Fruit fly (Drosophila melanogaster): ENCODE measurements around the gene CG14443.

CG14443 gene

DNA sequence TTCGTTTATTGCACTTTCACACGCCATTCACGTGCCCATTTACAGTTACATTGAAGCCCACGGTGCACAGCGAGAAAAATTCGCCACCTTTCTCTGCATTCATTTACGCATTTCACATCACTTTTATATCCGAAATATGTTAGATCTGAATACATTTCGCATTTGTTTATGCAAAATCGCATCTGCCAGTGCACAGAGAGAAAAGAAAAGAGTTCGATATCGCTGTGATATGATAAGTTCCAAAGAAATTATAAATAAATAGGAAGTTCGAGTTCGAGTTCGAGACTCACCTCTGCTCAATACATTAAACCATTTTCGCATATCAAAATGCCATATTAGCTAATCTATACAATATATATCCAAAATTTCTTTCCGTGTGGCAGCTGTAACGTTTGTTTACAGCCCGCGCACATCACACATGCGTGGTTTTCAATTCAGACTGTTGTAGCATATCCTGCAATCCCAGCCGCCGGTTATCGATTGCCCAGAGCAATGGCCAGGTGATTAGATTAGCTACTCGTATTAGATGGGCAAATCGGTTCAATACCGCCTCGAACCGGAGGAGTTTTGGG, 22.4 kb downstream of the CG14443 start (continued):
- TF ChIP-seq CG1603 (tag; optimal IDR thresholded peaks at IDR 0.05) (peak; percentile 76), ranshi (GFP tag; IDR thresholded peaks at IDR 0.05) (peak; percentile 65), CG10209 (GFP tag; optimal IDR thresholded peaks at IDR 0.05) (peak; percentile 85), ssp (GFP tag; IDR thresholded peaks at IDR 0.05) (peak; percentile 64), Bteb2 (GFP tag; optimal IDR thresholded peaks at IDR 0.05) (peak; percentile 78), gem (tag; optimal IDR thresholded peaks at IDR 0.05) (peak; percentile 89), vfl (GFP tag; optimal IDR thresholded peaks at IDR 0.05) (peak; percentile 72), CG6854 (GFP tag; optimal IDR thresholded peaks at IDR 0.05) (peak; percentile 81), lmd (GFP tag; IDR thresholded peaks at IDR 0.05) (peak; percentile 87), phol (tag; optimal IDR thresholded peaks at IDR 0.05) (peak; percentile 86), NC2β (GFP tag; optimal IDR thresholded peaks at IDR 0.05) (peak; percentile 40), CG10366 (GFP tag; IDR thresholded peaks at IDR 0.05) (peak; percentile 78), pum (GFP tag; optimal IDR thresholded peaks at IDR 0.05) (peak; percentile 72), CG2712 (tag; optimal IDR thresholded peaks at IDR 0.05) (peak; percentile 83), Side (GFP tag; optimal IDR thresholded peaks at IDR 0.05) (peak; percentile 73), Nf-YA (GFP tag; IDR thresholded peaks at IDR 0.05) (0 out of 2 replicates have a peak, but pooled peaks have one; percentile 47), CG15601 (tag; optimal IDR thresholded peaks at IDR 0.05) (peak; percentile 49), CG18011 (GFP tag; optimal IDR thresholded peaks at IDR 0.05) (peak; percentile 58), fd96Cb (tag; optimal IDR thresholded peaks at IDR 0.05) (peak; percentile 84), Asciz (GFP tag; optimal IDR thresholded peaks at IDR 0.05) (peak; percentile 71), CG2875 (GFP tag; optimal IDR thresholded peaks at IDR 0.05) (peak; percentile 64), Trl (optimal IDR thresholded peaks at IDR 0.05) (no peak), Trl (GFP tag; optimal IDR thresholded peaks at IDR 0.05) (peak; percentile 81), esg (GFP tag; conservative IDR thresholded peaks at IDR 0.05) (peak; percentile 85), emc (GFP tag; optimal IDR thresholded peaks at IDR 0.05) (peak; percentile 59), Atf3 (GFP tag; optimal IDR thresholded peaks at IDR 0.05) (peak; percentile 60), CG30431 (GFP tag; optimal IDR thresholded peaks at IDR 0.05) (peak; percentile 76), Usf (GFP tag; optimal IDR thresholded peaks at IDR 0.05) (peak; percentile 53), ewg (GFP tag; optimal IDR thresholded peaks at IDR 0.05) (peak; percentile 82), E2f1 (GFP tag; IDR thresholded peaks at IDR 0.05) (peak; percentile 78), CG6813 (GFP tag; optimal IDR thresholded peaks at IDR 0.05) (peak; percentile 78), ttk (GFP tag; IDR thresholded peaks at IDR 0.05) (peak; percentile 78), CG13894 (tag; optimal IDR thresholded peaks at IDR 0.05) (peak; percentile 49), Ada2b (GFP tag; IDR thresholded peaks at IDR 0.05) (peak; percentile 79), CG7928 (GFP tag; optimal IDR thresholded peaks at IDR 0.05) (peak; percentile 62), CG13624 (GFP tag; optimal IDR thresholded peaks at IDR 0.05) (peak; percentile 88), gsb (GFP tag; IDR thresholded peaks at IDR 0.05) (peak; percentile 45; the same call in 1 of the 2 replicates), NfI (GFP tag; optimal IDR thresholded peaks at IDR 0.05) (peak; percentile 87), Eip74EF (GFP tag; optimal IDR thresholded peaks at IDR 0.05) (peak in 1 of 2 experiments; percentile 86), D19A (tag; optimal IDR thresholded peaks at IDR 0.05) (peak; percentile 80), Ssrp (tag; optimal IDR thresholded peaks at IDR 0.05) (peak; percentile 74), Hand (GFP tag; optimal IDR thresholded peaks at IDR 0.05) (peak; percentile 74), CG34422 (GFP tag; IDR thresholded peaks at IDR 0.05) (peak; percentile 75), NC2α (GFP tag; optimal IDR thresholded peaks at IDR 0.05) (peak; percentile 34), tin (GFP tag; optimal IDR thresholded peaks at IDR 0.05) (peak; percentile 80), sima (GFP tag; optimal IDR thresholded peaks at IDR 0.05) (peak; percentile 66), NK7.1 (GFP tag; optimal IDR thresholded peaks at IDR 0.05) (peak; percentile 70), CG11723 (GFP tag; optimal IDR thresholded peaks at IDR 0.05) (peak; percentile 69), vnd (GFP tag; IDR thresholded peaks at IDR 0.05; ENCODE audit: partially characterized antibody) (no peak), CG13424 (tag; optimal IDR thresholded peaks at IDR 0.05) (peak; percentile 85)

Data from whole organism, embryonic.